Fruit fly (Drosophila melanogaster): ENCODE data around the gene CG32071.

CG32071 gene

dm6 chr3L:11084557-11085231 lies 19.0 kb downstream of the CG32071 start (continued):
- TF ChIP-seq mld (GFP tag; IDR thresholded peaks at IDR 0.05; ENCODE audit: partially characterized antibody), result no peak
- no peak for TF ChIP-seq fru (optimal IDR thresholded peaks at IDR 0.05)
- TF ChIP-seq CG1529 (GFP tag; optimal IDR thresholded peaks at IDR 0.05), result peak; percentile 97
- peak; percentile 88 for TF ChIP-seq CG8359 (GFP tag; optimal IDR thresholded peaks at IDR 0.05; ENCODE audit: borderline replicate concordance)
- peak; percentile 87 for TF ChIP-seq dan (GFP tag; IDR thresholded peaks at IDR 0.05)
- peak; percentile 99 for TF ChIP-seq vvl (GFP tag; IDR thresholded peaks at IDR 0.05)
- peak; percentile 92 for TF ChIP-seq disco-r (GFP tag; optimal IDR thresholded peaks at IDR 0.05)
- peak; percentile 96 for TF ChIP-seq CG33213 (GFP tag; optimal IDR thresholded peaks at IDR 0.05)
- TF ChIP-seq tna (GFP tag; IDR thresholded peaks at IDR 0.05; ENCODE audit: partially characterized antibody), result no peak
- TF ChIP-seq Abd-B (GFP tag; optimal IDR thresholded peaks at IDR 0.05), result peak; percentile 95
- peak; percentile 88 for TF ChIP-seq CG2889 (GFP tag; IDR thresholded peaks at IDR 0.05)
- no peak for TF ChIP-seq Dll (GFP tag; IDR thresholded peaks at IDR 0.05; ENCODE audit: partially characterized antibody)
- TF ChIP-seq Trl (optimal IDR thresholded peaks at IDR 0.05), result peak; percentile 35 to 55
- TF ChIP-seq Trl (GFP tag; optimal IDR thresholded peaks at IDR 0.05), result peak; percentile 97
- TF ChIP-seq so (GFP tag; IDR thresholded peaks at IDR 0.05), result peak; percentile 97
- peak; percentile 82 for TF ChIP-seq CG17186 (GFP tag; optimal IDR thresholded peaks at IDR 0.05)
- TF ChIP-seq CG16813 (GFP tag; IDR thresholded peaks at IDR 0.05; ENCODE audit: partially characterized antibody), result no peak
- TF ChIP-seq tgo (GFP tag; IDR thresholded peaks at IDR 0.05), result peak; percentile 95
- peak; percentile 82 for TF ChIP-seq CG11085 (GFP tag; IDR thresholded peaks at IDR 0.05)
- no peak for TF ChIP-seq abd-A (tag; optimal IDR thresholded peaks at IDR 0.05)
- no peak for TF ChIP-seq B-H2 (GFP tag; optimal IDR thresholded peaks at IDR 0.05)
- no peak for TF ChIP-seq nerfin-2 (GFP tag; IDR thresholded peaks at IDR 0.05; ENCODE audit: partially characterized antibody)
- no peak for TF ChIP-seq Dfd (GFP tag; optimal IDR thresholded peaks at IDR 0.05)
- TF ChIP-seq Doc3 (GFP tag; IDR thresholded peaks at IDR 0.05; ENCODE audit: partially characterized antibody), result no peak
- peak; percentile 95 for TF ChIP-seq bcd (GFP tag; optimal IDR thresholded peaks at IDR 0.05)
- TF ChIP-seq CG15269 (tag; optimal IDR thresholded peaks at IDR 0.05), result peak; percentile 97
- TF ChIP-seq insv (GFP tag; optimal IDR thresholded peaks at IDR 0.05), result peak in 1 of 2 experiments; percentile 70
- peak; percentile 95 for TF ChIP-seq CG17568 (GFP tag; optimal IDR thresholded peaks at IDR 0.05)
- TF ChIP-seq tx (GFP tag; optimal IDR thresholded peaks at IDR 0.05), result peak; percentile 93
- TF ChIP-seq zen (tag; optimal IDR thresholded peaks at IDR 0.05), result peak; percentile 94
- peak; percentile 37 for TF ChIP-seq luna (GFP tag; optimal IDR thresholded peaks at IDR 0.05)
- peak; percentile 97 for TF ChIP-seq dmrt99B (tag; optimal IDR thresholded peaks at IDR 0.05)
- peak; percentile 95 for TF ChIP-seq CG9609 (GFP tag; optimal IDR thresholded peaks at IDR 0.05)
- TF ChIP-seq CG30020 (tag; optimal IDR thresholded peaks at IDR 0.05), result peak; percentile 82
- peak; percentile 76 for TF ChIP-seq CG31365 (tag; optimal IDR thresholded peaks at IDR 0.05)
- TF ChIP-seq CG12236 (GFP tag; optimal IDR thresholded peaks at IDR 0.05), result peak; percentile 98
- TF ChIP-seq CG11560 (tag; IDR thresholded peaks at IDR 0.05), result peak; percentile 74
- peak; percentile 77 for TF ChIP-seq CG9817 (tag; optimal IDR thresholded peaks at IDR 0.05)
- TF ChIP-seq CG12659 (GFP tag; optimal IDR thresholded peaks at IDR 0.05), result peak; percentile 96
- TF ChIP-seq CG3065 (GFP tag; optimal IDR thresholded peaks at IDR 0.05), result peak; percentile 91
- TF ChIP-seq gce (GFP tag; IDR thresholded peaks at IDR 0.05), result peak; percentile 97
- peak; percentile 93 for TF ChIP-seq CG31388 (GFP tag; optimal IDR thresholded peaks at IDR 0.05)
- TF ChIP-seq CG4707 (GFP tag; optimal IDR thresholded peaks at IDR 0.05), result peak; percentile 94
- peak; percentile 97 for TF ChIP-seq tin (GFP tag; optimal IDR thresholded peaks at IDR 0.05)
- TF ChIP-seq mam (GFP tag; optimal IDR thresholded peaks at IDR 0.05), result peak; percentile 92
- TF ChIP-seq Max (GFP tag; optimal IDR thresholded peaks at IDR 0.05), result peak; percentile 96
- peak; percentile 97 for TF ChIP-seq CG8924 (tag; optimal IDR thresholded peaks at IDR 0.05)
- peak; percentile 76 for TF ChIP-seq vfl (GFP tag; optimal IDR thresholded peaks at IDR 0.05)
- TF ChIP-seq Ssrp (tag; optimal IDR thresholded peaks at IDR 0.05), result peak; percentile 97
- peak; percentile 97 for TF ChIP-seq CG2678 (tag; optimal IDR thresholded peaks at IDR 0.05)

All from whole organism, embryonic.